Worm (Caenorhabditis elegans): Measurements from ENCODE around the gene K09E9.4.

ce11 chrX:15604236-15604635 is 26.0 kb downstream of the K09E9.4 start:
- no peak for TF ChIP-seq unc-39 (tag; optimal IDR thresholded peaks at IDR 0.05)
- TF ChIP-seq Y75B8A.6 (GFP tag; IDR thresholded peaks at IDR 0.05), result no peak
- no peak for TF ChIP-seq nhr-6 (tag; optimal IDR thresholded peaks at IDR 0.05)
- no peak for TF ChIP-seq nhr-77 (tag; optimal IDR thresholded peaks at IDR 0.05)
- TF ChIP-seq egl-27 (tag; optimal IDR thresholded peaks at IDR 0.05), result no peak
